Worm (Caenorhabditis elegans) whole organism, L1 larva: ENCODE data around the gene C50F4.10.

Experiments
- C16A3.4 ChIP-seq: fragments of 150-350 bp; optimal IDR thresholded peaks from 2 replicates; lab custom pipeline; 2014; ENCODE audit warnings: missing biosample characterization, missing genetic modification characterization
- C34B4.2 ChIP-seq: sonication (generic microtip); optimal IDR thresholded peaks from 2 replicates; lab custom pipeline; 2017; ENCODE audit warnings: mild to moderate bottlenecking, missing genetic modification characterization, missing compliant biosample characterization
- aha-1 ChIP-seq: fragments of 150-350 bp; optimal IDR thresholded peaks from 2 replicates; lab custom pipeline; 2014; ENCODE audit warnings: missing biosample characterization, missing genetic modification characterization
- blmp-1 ChIP-seq: fragments of 150-350 bp; optimal IDR thresholded peaks from 2 replicates; lab custom pipeline; 2014; ENCODE audit warnings: missing biosample characterization, missing genetic modification characterization
- ceh-8 ChIP-seq: fragments of 200-800 bp; sonication (Bioruptor generic); optimal IDR thresholded peaks from 2 replicates; lab custom pipeline; 2018; ENCODE audit warnings: mild to moderate bottlenecking, missing genetic modification characterization, moderate library complexity, missing compliant biosample characterization
- ceh-90 ChIP-seq: sonication (generic microtip); optimal IDR thresholded peaks from 2 replicates; lab custom pipeline; 2016; ENCODE audit warnings: missing genetic modification characterization, missing compliant biosample characterization
- ces-1 ChIP-seq: fragments of 150-350 bp; optimal IDR thresholded peaks from 2 replicates; lab custom pipeline; 2014; ENCODE audit warnings: missing biosample characterization, missing genetic modification reagents, missing genetic modification characterization
- efl-1 ChIP-seq, 4 experiments: fragments of 150-350 bp; optimal IDR thresholded peaks in 3 of 4; peaks in 1 of 4; 1 replicate in 1 of 4; 2 replicates in 3 of 4; lab custom pipeline; 2014; ENCODE audit warnings: missing biosample characterization in 2 of 4, missing genetic modification characterization in 2 of 4, missing genetic modification reagents in 2 of 4
- efl-3 ChIP-seq: fragments of 200-800 bp; sonication (Bioruptor generic); optimal IDR thresholded peaks from 2 replicates; lab custom pipeline; 2018; ENCODE audit warnings: mild to moderate bottlenecking, missing genetic modification characterization, missing compliant biosample characterization
- egl-13 ChIP-seq: sonication (generic microtip); optimal IDR thresholded peaks from 2 replicates; lab custom pipeline; 2016; ENCODE audit warnings: missing genotype, missing genetic modification reagents, missing genetic modification characterization, missing compliant biosample characterization
- egl-27 ChIP-seq, 2 experiments: fragments of 150-350 bp in 1 of 2; sonication (generic microtip); optimal IDR thresholded peaks; 3 replicates each; lab custom pipeline; 2017 to 2018; ENCODE audit warnings: missing biosample characterization in 2 of 2, missing genetic modification characterization in 2 of 2, missing genetic modification reagents in 2 of 2
- elt-2 ChIP-seq: sonication (generic microtip); optimal IDR thresholded peaks from 2 replicates; lab custom pipeline; 2016; ENCODE audit warnings: missing genetic modification characterization, mild to moderate bottlenecking, inconsistent platforms, missing compliant biosample characterization, missing genetic modification reagents
- elt-3 ChIP-seq, 6 experiments: fragments of 150-350 bp in 1 of 6; sonication (generic microtip); optimal IDR thresholded peaks; 2 replicates each; lab custom pipeline; 2017 to 2018; ENCODE audit warnings: missing biosample characterization in 6 of 6, missing genetic modification characterization in 6 of 6, inconsistent platforms in 1 of 6
- fkh-10 ChIP-seq: sonication (generic microtip); optimal IDR thresholded peaks from 2 replicates; lab custom pipeline; 2017; ENCODE audit warnings: missing biosample characterization, missing genetic modification reagents, missing genetic modification characterization
- fkh-8 ChIP-seq: sonication (generic microtip); optimal IDR thresholded peaks from 2 replicates; lab custom pipeline; 2016; ENCODE audit warnings: mild to moderate bottlenecking, missing genetic modification characterization, missing compliant biosample characterization
- fos-1 ChIP-seq: fragments of 150-350 bp; optimal IDR thresholded peaks from 2 replicates; lab custom pipeline; 2014; ENCODE audit warnings: missing biosample characterization, missing genetic modification characterization
- grh-1 ChIP-seq: fragments of 200-800 bp; sonication (Bioruptor generic); IDR thresholded peaks from 2 replicates; pipeline ENCODE4 v1.3.6; 2022; ENCODE audit warnings: missing genetic modification reagents, missing genetic modification characterization, missing compliant biosample characterization
- hlh-4 ChIP-seq: sonication (generic microtip); optimal IDR thresholded peaks from 2 replicates; lab custom pipeline; 2016; ENCODE audit warnings: mild to moderate bottlenecking, missing genetic modification characterization, missing compliant biosample characterization
- hpl-2 ChIP-seq: fragments of 150-350 bp; optimal IDR thresholded peaks from 2 replicates; lab custom pipeline; 2014; ENCODE audit warnings: missing biosample characterization, missing genetic modification reagents, missing genetic modification characterization
- irx-1 ChIP-seq: sonication (generic microtip); optimal IDR thresholded peaks from 2 replicates; lab custom pipeline; 2016; ENCODE audit warnings: missing genetic modification characterization, missing compliant biosample characterization
- jun-1 ChIP-seq: fragments of 150-350 bp; optimal IDR thresholded peaks from 2 replicates; lab custom pipeline; 2014; ENCODE audit warnings: missing biosample characterization, missing genetic modification reagents, missing genetic modification characterization
- lin-13 ChIP-seq: fragments of 150-350 bp; optimal IDR thresholded peaks from 2 replicates; lab custom pipeline; 2014; ENCODE audit warnings: missing biosample characterization, missing genetic modification reagents, missing genetic modification characterization
- lir-3 ChIP-seq: sonication (generic microtip); optimal IDR thresholded peaks from 2 replicates; lab custom pipeline; 2016; ENCODE audit warnings: mild to moderate bottlenecking, missing genetic modification characterization, moderate library complexity, missing compliant biosample characterization; ENCODE audit not compliant: poor library complexity
- lsy-2 ChIP-seq, 2 experiments: fragments of 150-350 bp; optimal IDR thresholded peaks; 2 replicates each; lab custom pipeline; 2014; ENCODE audit warnings: missing biosample characterization in 2 of 2, missing genetic modification characterization in 2 of 2
- mep-1 ChIP-seq: fragments of 150-350 bp; optimal IDR thresholded peaks from 2 replicates; lab custom pipeline; 2014; ENCODE audit warnings: missing biosample characterization, missing genetic modification characterization
- nhr-12 ChIP-seq: sonication (generic microtip); optimal IDR thresholded peaks from 2 replicates; lab custom pipeline; 2017; ENCODE audit warnings: missing biosample characterization, missing genetic modification characterization
- nhr-19 ChIP-seq: fragments of 200-800 bp; sonication (Bioruptor generic); conservative IDR thresholded peaks from 2 replicates; pipeline ENCODE4 v1.3.6; 2022; ENCODE audit warnings: missing genetic modification characterization, missing compliant biosample characterization
- nhr-20 ChIP-seq: sonication (generic microtip); optimal IDR thresholded peaks from 2 replicates; lab custom pipeline; 2016; ENCODE audit warnings: mild to moderate bottlenecking, missing genetic modification characterization, missing compliant biosample characterization
- nhr-237 ChIP-seq: fragments of 150-350 bp; optimal IDR thresholded peaks from 2 replicates; lab custom pipeline; 2014; ENCODE audit warnings: missing biosample characterization, missing genetic modification characterization
- nhr-28 ChIP-seq: fragments of 150-350 bp; optimal IDR thresholded peaks from 2 replicates; lab custom pipeline; 2014; ENCODE audit warnings: missing biosample characterization, missing genetic modification characterization
- nhr-85 ChIP-seq: sonication (generic microtip); peaks from one replicate; lab custom pipeline; 2016; ENCODE audit warnings: missing genetic modification characterization, inconsistent platforms, missing compliant biosample characterization
- nhr-90 ChIP-seq: sonication (generic microtip); optimal IDR thresholded peaks from 2 replicates; lab custom pipeline; 2016; ENCODE audit warnings: mild to moderate bottlenecking, missing genetic modification characterization, missing compliant biosample characterization; ENCODE audit not compliant: poor library complexity
- pag-3 ChIP-seq: sonication (generic microtip); optimal IDR thresholded peaks from 2 replicates; lab custom pipeline; 2017; ENCODE audit warnings: missing genetic modification characterization, mild to moderate bottlenecking, missing compliant biosample characterization, antibody characterized with exemption, borderline replicate concordance; ENCODE audit not compliant: insufficient read depth
- pqm-1 ChIP-seq: sonication (generic microtip); optimal IDR thresholded peaks from 3 replicates; lab custom pipeline; 2017; ENCODE audit warnings: missing biosample characterization, missing genetic modification characterization
- rnt-1 ChIP-seq: sonication (generic microtip); optimal IDR thresholded peaks from 2 replicates; lab custom pipeline; 2016; ENCODE audit warnings: mild to moderate bottlenecking, missing genetic modification characterization, moderate library complexity, missing compliant biosample characterization
- skn-1 ChIP-seq: fragments of 150-350 bp; optimal IDR thresholded peaks from 2 replicates; lab custom pipeline; 2014; ENCODE audit warnings: missing biosample characterization, missing genetic modification characterization
- snu-23 ChIP-seq: sonication (generic microtip); optimal IDR thresholded peaks from 2 replicates; lab custom pipeline; 2016; ENCODE audit warnings: missing genetic modification characterization, missing compliant biosample characterization
- tbx-2 ChIP-seq: sonication (generic microtip); optimal IDR thresholded peaks from 2 replicates; lab custom pipeline; 2016; ENCODE audit warnings: missing genetic modification characterization, missing compliant biosample characterization
- tlp-1 ChIP-seq: fragments of 150-350 bp; optimal IDR thresholded peaks from 2 replicates; lab custom pipeline; 2014; ENCODE audit warnings: missing biosample characterization, missing genetic modification characterization
- unc-30 ChIP-seq: sonication (generic microtip); optimal IDR thresholded peaks from 2 replicates; lab custom pipeline; 2017; ENCODE audit warnings: missing biosample characterization, missing genetic modification characterization
- unc-86 ChIP-seq: sonication (generic microtip); optimal IDR thresholded peaks from 2 replicates; lab custom pipeline; 2016; ENCODE audit warnings: missing genetic modification characterization, missing compliant biosample characterization
- xbp-1 ChIP-seq: sonication (generic microtip); optimal IDR thresholded peaks from 2 replicates; lab custom pipeline; 2016; ENCODE audit warnings: missing genetic modification characterization, missing compliant biosample characterization
- zag-1 ChIP-seq: fragments of 150-350 bp; optimal IDR thresholded peaks from 2 replicates; lab custom pipeline; 2014; ENCODE audit warnings: missing biosample characterization, missing genetic modification characterization
- ztf-4 ChIP-seq: fragments of 150-350 bp; optimal IDR thresholded peaks from 2 replicates; lab custom pipeline; 2014; ENCODE audit warnings: missing biosample characterization, missing genetic modification characterization

The C50F4.10 gene

DNA sequence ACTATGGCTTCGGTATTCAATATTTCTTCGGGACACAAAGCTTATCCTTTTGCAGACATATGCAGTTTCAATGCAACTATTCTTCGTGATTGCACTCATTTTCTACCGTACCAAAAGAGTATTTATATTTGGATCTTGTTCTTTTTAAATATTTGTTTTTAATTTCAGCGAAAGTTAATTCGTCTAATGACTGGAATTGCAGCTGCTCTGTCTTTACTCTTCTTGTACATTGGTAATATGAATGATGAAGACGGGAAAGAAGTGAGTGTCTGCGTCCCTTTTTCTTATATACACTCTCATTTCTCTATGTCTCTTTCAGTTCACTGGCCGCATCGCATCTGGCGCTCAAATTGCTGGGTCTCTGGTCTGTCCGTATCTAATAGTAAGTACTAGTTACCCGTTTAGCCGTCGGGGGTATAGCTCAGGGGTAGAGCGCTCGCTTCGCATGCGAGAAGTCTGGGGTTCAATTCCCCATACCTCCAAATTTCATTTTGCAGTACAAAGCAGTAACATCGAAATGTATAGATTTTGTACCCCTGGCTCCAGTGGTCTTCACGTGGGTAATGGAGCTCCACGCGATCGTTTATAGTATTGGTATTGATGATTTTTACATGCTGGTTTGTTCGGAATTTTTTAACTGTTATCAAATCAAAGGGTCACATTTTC, 28.1 kb downstream of the C50F4.10 start (continued):
- TF ChIP-seq egl-13 (tag; lab: Kevin White, UChicago) (peak; percentile 67), blmp-1 (tag; lab: Kevin White, UChicago) (peak; percentile 1), ces-1 (GFP tag; lab: Kevin White, UChicago) (no peak), lir-3 (peak; percentile 35), efl-3 (GFP tag; lab: Kevin White, UChicago) (no peak), hlh-4 (no peak), elt-2 (tag; lab: Kevin White, UChicago) (peak; percentile 68), unc-30 (tag; lab: Kevin White, UChicago) (no peak), ceh-8 (peak; percentile 62), C16A3.4 (tag; lab: Kevin White, UChicago) (peak; percentile 49), fkh-10 (peak; percentile 40), lin-13 (GFP tag; lab: Kevin White, UChicago) (no peak), snu-23 (GFP tag; lab: Kevin White, UChicago) (peak; percentile 89), zag-1 (tag; lab: Kevin White, UChicago) (no peak), irx-1 (tag; lab: Kevin White, UChicago) (peak; percentile 70), jun-1 (tag; lab: Kevin White, UChicago) (peak; percentile 10), mep-1 (tag; lab: Kevin White, UChicago) (peak; percentile 75), fkh-8 (tag; lab: Kevin White, UChicago) (peak; percentile 68), unc-86 (peak; percentile 66), aha-1 (tag; lab: Kevin White, UChicago) (no peak), nhr-237 (no peak), tbx-2 (tag; lab: Kevin White, UChicago) (peak; percentile 75), skn-1 (tag; lab: Kevin White, UChicago) (peak; percentile 48), grh-1 (peak; percentile 41), rnt-1 (tag; lab: Kevin White, UChicago) (peak; percentile 77), tlp-1 (tag; lab: Kevin White, UChicago) (no peak), xbp-1 (tag; lab: Kevin White, UChicago) (peak; percentile 69), egl-27 (tag; optimal IDR thresholded peaks at IDR 0.05; lab: Kevin White, UChicago) (no peak), hpl-2 (GFP tag; lab: Kevin White, UChicago) (no peak), fos-1 (peak; percentile 63), lsy-2 (tag; optimal IDR thresholded peaks at IDR 0.05; lab: Kevin White, UChicago) (peak; percentile 56 to 71), nhr-85 (tag; lab: Kevin White, UChicago) (peak; percentile 83), ztf-4 (tag; lab: Kevin White, UChicago) (peak; percentile 25), C34B4.2 (tag; lab: Kevin White, UChicago) (no peak), nhr-19 (GFP tag; lab: Robert Waterston, UW) (peak; percentile 81), nhr-90 (tag; lab: Kevin White, UChicago) (peak; percentile 83), nhr-12 (tag; lab: Kevin White, UChicago) (no peak), efl-1 (optimal IDR thresholded peaks at IDR 0.05; lab: Kevin White, UChicago) (peak; percentile 54 to 57), efl-1 (GFP tag; optimal IDR thresholded peaks at IDR 0.05 in 1 of 2; lab: Kevin White, UChicago) (peak; percentile 34 to 95), ceh-90 (no peak), nhr-28 (no peak)

DNA sequence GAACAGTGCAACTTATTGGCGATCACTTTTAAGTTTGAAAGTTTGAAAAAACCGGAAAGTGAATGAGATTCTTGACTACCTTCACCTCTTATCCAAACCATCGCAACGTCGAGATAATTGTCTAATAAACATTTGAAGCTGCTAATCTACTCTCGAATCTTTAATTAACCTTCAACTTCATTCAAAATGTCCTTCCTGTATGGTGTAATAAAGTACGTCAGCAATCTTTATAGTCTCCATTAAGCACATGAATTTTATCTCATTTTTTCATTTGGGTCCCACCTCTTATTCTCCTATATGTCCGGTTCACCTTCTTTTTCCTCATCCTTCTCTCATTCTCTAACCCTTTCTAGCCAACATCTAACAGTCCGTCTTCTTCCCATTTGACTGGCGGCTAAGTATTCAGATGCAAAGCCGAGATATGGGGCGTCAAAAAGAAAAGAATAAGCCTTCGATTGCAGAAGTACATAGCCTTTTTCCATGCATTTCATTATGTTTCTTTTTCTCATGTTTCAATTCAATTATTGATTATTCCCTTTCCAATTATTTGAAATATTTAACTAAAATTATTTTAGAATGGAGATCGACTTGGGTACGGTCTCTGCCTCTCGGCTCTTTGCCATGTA, 30.4 kb downstream of the C50F4.10 start, which contains the start of gene swt-5:
Gene swt-5, plus strand, starts transcription at position 576 of the 626 bp plus-strand sequence.
- TF ChIP-seq ztf-4 (tag; lab: Kevin White, UChicago), result no peak
- no peak for TF ChIP-seq nhr-85 (tag; lab: Kevin White, UChicago)
- TF ChIP-seq pqm-1 (tag; lab: Kevin White, UChicago), result no peak
- no peak for TF ChIP-seq pag-3 (tag; lab: Kevin White, UChicago)
- TF ChIP-seq ces-1 (GFP tag; lab: Kevin White, UChicago), result no peak
- no peak for TF ChIP-seq nhr-20 (tag; lab: Kevin White, UChicago)
- TF ChIP-seq elt-3 (tag; optimal IDR thresholded peaks at IDR 0.05; lab: Kevin White, UChicago), result no peak
